Worm (Caenorhabditis elegans) whole organism, L1 larva: ENCODE measurements around the gene nhr-15.
A peak's percentile ranks its signal among the peaks of the same experiment; 100 is the strongest.

ENCODE experiments used
- F16B12.6 ChIP-seq: fragments of 150-350 bp; optimal IDR thresholded peaks from 2 replicates; lab custom pipeline; 2014; ENCODE audit warnings: missing biosample characterization, missing genetic modification characterization
- ceh-82 ChIP-seq, 3 experiments: fragments of 150-350 bp in 1 of 3; sonication (generic microtip) in 2 of 3; optimal IDR thresholded peaks; 2 replicates each; lab custom pipeline; 2014 to 2017; ENCODE audit warnings: missing biosample characterization in 3 of 3, missing genetic modification characterization in 3 of 3
- ceh-90 ChIP-seq: sonication (generic microtip); optimal IDR thresholded peaks from 2 replicates; lab custom pipeline; 2016; ENCODE audit warnings: missing genetic modification characterization, missing compliant biosample characterization
- ces-1 ChIP-seq: fragments of 150-350 bp; optimal IDR thresholded peaks from 2 replicates; lab custom pipeline; 2014; ENCODE audit warnings: missing biosample characterization, missing genetic modification reagents, missing genetic modification characterization
- dsc-1 ChIP-seq: sonication (generic microtip); optimal IDR thresholded peaks from 2 replicates; lab custom pipeline; 2016; ENCODE audit warnings: mild to moderate bottlenecking, missing genetic modification characterization, missing compliant biosample characterization
- efl-1 ChIP-seq, 4 experiments: fragments of 150-350 bp; optimal IDR thresholded peaks in 3 of 4; peaks in 1 of 4; 1 replicate in 1 of 4; 2 replicates in 3 of 4; lab custom pipeline; 2014; ENCODE audit warnings: missing biosample characterization in 2 of 4, missing genetic modification characterization in 2 of 4, missing genetic modification reagents in 2 of 4
- efl-3 ChIP-seq: fragments of 200-800 bp; sonication (Bioruptor generic); optimal IDR thresholded peaks from 2 replicates; lab custom pipeline; 2018; ENCODE audit warnings: mild to moderate bottlenecking, missing genetic modification characterization, missing compliant biosample characterization
- ets-5 ChIP-seq: fragments of 200-800 bp; sonication (Bioruptor generic); IDR thresholded peaks from 2 replicates; pipeline ENCODE4 v1.3.6; 2022; ENCODE audit warnings: missing genetic modification characterization, missing compliant biosample characterization
- fkh-4 ChIP-seq: sonication (generic microtip); optimal IDR thresholded peaks from 2 replicates; lab custom pipeline; 2016; ENCODE audit warnings: missing compliant biosample characterization, missing genetic modification characterization, borderline replicate concordance
- fos-1 ChIP-seq: fragments of 150-350 bp; optimal IDR thresholded peaks from 2 replicates; lab custom pipeline; 2014; ENCODE audit warnings: missing biosample characterization, missing genetic modification characterization
- grh-1 ChIP-seq: fragments of 200-800 bp; sonication (Bioruptor generic); IDR thresholded peaks from 2 replicates; pipeline ENCODE4 v1.3.6; 2022; ENCODE audit warnings: missing genetic modification reagents, missing genetic modification characterization, missing compliant biosample characterization
- isw-1 ChIP-seq: fragments of 200-800 bp; sonication (Bioruptor generic); IDR thresholded peaks from 2 replicates; pipeline ENCODE4 v1.3.6; 2022; ENCODE audit warnings: missing genetic modification characterization, missing compliant biosample characterization
- lin-13 ChIP-seq: fragments of 150-350 bp; optimal IDR thresholded peaks from 2 replicates; lab custom pipeline; 2014; ENCODE audit warnings: missing biosample characterization, missing genetic modification reagents, missing genetic modification characterization
- lin-14 ChIP-seq: fragments of 200-800 bp; sonication (Bioruptor generic); optimal IDR thresholded peaks from 2 replicates; lab custom pipeline; 2018; ENCODE audit warnings: mild to moderate bottlenecking, missing genetic modification characterization, moderate library complexity, missing compliant biosample characterization
- lin-15B ChIP-seq: fragments of 150-350 bp; sonication (generic microtip); optimal IDR thresholded peaks from 3 replicates; lab custom pipeline; 2014; ENCODE audit warnings: missing biosample characterization, missing genetic modification characterization
- lin-35 ChIP-seq, 2 experiments: fragments of 150-350 bp; optimal IDR thresholded peaks; 2 replicates each; lab custom pipeline; 2014; ENCODE audit warnings: missing biosample characterization in 2 of 2, missing genetic modification characterization in 2 of 2, missing genetic modification reagents in 2 of 2
- lin-39 ChIP-seq: fragments of 150-350 bp; optimal IDR thresholded peaks from 2 replicates; lab custom pipeline; 2014; ENCODE audit warnings: missing biosample characterization, missing genetic modification reagents, missing genetic modification characterization
- lsy-2 ChIP-seq, 2 experiments: fragments of 150-350 bp; optimal IDR thresholded peaks; 2 replicates each; lab custom pipeline; 2014; ENCODE audit warnings: missing biosample characterization in 2 of 2, missing genetic modification characterization in 2 of 2
- mdl-1 ChIP-seq, 2 experiments: fragments of 150-350 bp; optimal IDR thresholded peaks; 2 replicates each; lab custom pipeline; 2014 to 2017; ENCODE audit warnings: missing biosample characterization in 2 of 2, missing genetic modification characterization in 2 of 2, inconsistent platforms in 1 of 2
- mef-2 ChIP-seq: fragments of 150-350 bp; optimal IDR thresholded peaks from 2 replicates; lab custom pipeline; 2014; ENCODE audit warnings: missing biosample characterization, missing genetic modification characterization
- nhr-12 ChIP-seq: sonication (generic microtip); optimal IDR thresholded peaks from 2 replicates; lab custom pipeline; 2017; ENCODE audit warnings: missing biosample characterization, missing genetic modification characterization
- nhr-20 ChIP-seq: sonication (generic microtip); optimal IDR thresholded peaks from 2 replicates; lab custom pipeline; 2016; ENCODE audit warnings: mild to moderate bottlenecking, missing genetic modification characterization, missing compliant biosample characterization
- nhr-237 ChIP-seq: fragments of 150-350 bp; optimal IDR thresholded peaks from 2 replicates; lab custom pipeline; 2014; ENCODE audit warnings: missing biosample characterization, missing genetic modification characterization
- nhr-47 ChIP-seq: sonication (generic microtip); optimal IDR thresholded peaks from 2 replicates; lab custom pipeline; 2016; ENCODE audit warnings: mild to moderate bottlenecking, missing genetic modification characterization, moderate library complexity, missing compliant biosample characterization
- nhr-71 ChIP-seq: sonication (generic microtip); optimal IDR thresholded peaks from 2 replicates; lab custom pipeline; 2016; ENCODE audit warnings: mild to moderate bottlenecking, missing genetic modification characterization, moderate library complexity, missing compliant biosample characterization
- nhr-76 ChIP-seq: sonication (generic microtip); optimal IDR thresholded peaks from 2 replicates; lab custom pipeline; 2017; ENCODE audit warnings: missing biosample characterization, missing genetic modification characterization
- nhr-77 ChIP-seq: fragments of 150-350 bp; optimal IDR thresholded peaks from 2 replicates; lab custom pipeline; 2014; ENCODE audit warnings: missing biosample characterization, missing genetic modification characterization
- nhr-90 ChIP-seq: sonication (generic microtip); optimal IDR thresholded peaks from 2 replicates; lab custom pipeline; 2016; ENCODE audit warnings: mild to moderate bottlenecking, missing genetic modification characterization, missing compliant biosample characterization; ENCODE audit not compliant: poor library complexity
- rnt-1 ChIP-seq: sonication (generic microtip); optimal IDR thresholded peaks from 2 replicates; lab custom pipeline; 2016; ENCODE audit warnings: mild to moderate bottlenecking, missing genetic modification characterization, moderate library complexity, missing compliant biosample characterization
- sox-4 ChIP-seq: sonication (generic microtip); optimal IDR thresholded peaks from 2 replicates; lab custom pipeline; 2016; ENCODE audit warnings: missing genetic modification characterization, missing compliant biosample characterization
- sup-37 ChIP-seq: fragments of 200-800 bp; sonication (Bioruptor generic); optimal IDR thresholded peaks from 2 replicates; lab custom pipeline; 2018; ENCODE audit warnings: mild to moderate bottlenecking, missing genetic modification characterization, missing compliant biosample characterization
- tlp-1 ChIP-seq: fragments of 150-350 bp; optimal IDR thresholded peaks from 2 replicates; lab custom pipeline; 2014; ENCODE audit warnings: missing biosample characterization, missing genetic modification characterization
- unc-86 ChIP-seq: sonication (generic microtip); optimal IDR thresholded peaks from 2 replicates; lab custom pipeline; 2016; ENCODE audit warnings: missing genetic modification characterization, missing compliant biosample characterization
- xbp-1 ChIP-seq: sonication (generic microtip); optimal IDR thresholded peaks from 2 replicates; lab custom pipeline; 2016; ENCODE audit warnings: missing genetic modification characterization, missing compliant biosample characterization

The nhr-15 gene

DNA sequence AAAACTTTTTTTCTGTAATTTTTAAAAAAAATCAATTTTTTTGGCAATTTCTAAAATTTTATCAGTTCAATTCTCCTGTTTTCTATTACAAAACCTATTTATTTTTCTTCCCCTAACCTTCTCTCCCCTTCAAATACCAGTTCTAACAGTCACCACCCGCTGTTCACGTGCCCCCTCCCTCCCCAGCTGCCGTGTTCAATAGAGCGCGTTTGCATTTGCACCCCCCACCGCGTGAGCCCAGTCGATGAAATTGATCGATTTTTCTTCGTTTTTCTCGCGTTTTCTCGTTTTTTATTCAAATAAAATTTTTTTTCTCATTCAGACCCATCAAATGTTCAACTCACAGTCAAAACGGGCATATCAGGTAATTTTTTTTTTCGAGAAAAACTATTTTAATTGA, 36.5 kb downstream of the nhr-15 start, which contains the start of gene atg-9 (continued):
- TF ChIP-seq lin-35 (GFP tag; optimal IDR thresholded peaks at IDR 0.05; lab: Kevin White, UChicago) (peak; percentile 56 to 85), rnt-1 (tag; lab: Kevin White, UChicago) (peak; percentile 61), xbp-1 (tag; lab: Kevin White, UChicago) (peak; percentile 40)

DNA sequence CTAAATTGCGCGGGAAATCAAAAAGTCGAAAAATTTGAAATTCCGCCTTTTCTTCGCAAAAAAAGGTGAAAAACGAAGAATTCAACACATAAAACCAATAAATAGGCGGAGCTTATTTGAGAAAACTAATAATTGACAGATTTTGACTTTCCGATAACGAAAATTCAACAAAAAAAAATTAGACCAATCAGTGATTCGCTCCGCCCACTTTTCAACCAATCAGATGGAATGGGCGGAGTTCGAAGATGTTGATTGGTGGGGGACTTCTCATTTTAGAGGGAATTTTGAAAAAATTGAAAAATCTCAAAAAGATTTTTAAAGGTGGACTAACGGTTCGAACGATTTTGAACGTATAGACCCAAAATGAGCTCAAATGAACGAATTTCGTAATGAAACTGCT, 38.3 kb downstream of the nhr-15 start:
- TF ChIP-seq nhr-20 (tag; lab: Kevin White, UChicago) (no peak), dsc-1 (tag; lab: Kevin White, UChicago) (no peak), unc-86 (tag; lab: Kevin White, UChicago) (no peak), F16B12.6 (tag; lab: Kevin White, UChicago) (no peak), sox-4 (tag; lab: Kevin White, UChicago) (no peak), ets-5 (GFP tag; lab: Robert Waterston, UW) (no peak), lin-13 (GFP tag; lab: Kevin White, UChicago) (no peak), fkh-4 (no peak), nhr-76 (tag; lab: Kevin White, UChicago) (no peak), ceh-82 (tag; optimal IDR thresholded peaks at IDR 0.05; lab: Kevin White, UChicago) (no peak), sup-37 (GFP tag; lab: Kevin White, UChicago) (no peak), mdl-1 (tag; optimal IDR thresholded peaks at IDR 0.05; lab: Kevin White, UChicago) (no peak), mef-2 (tag; lab: Kevin White, UChicago) (no peak), nhr-77 (tag; lab: Kevin White, UChicago) (no peak), lin-15B (no peak), lin-39 (tag; lab: Kevin White, UChicago) (no peak), ces-1 (GFP tag; lab: Kevin White, UChicago) (no peak)

DNA sequence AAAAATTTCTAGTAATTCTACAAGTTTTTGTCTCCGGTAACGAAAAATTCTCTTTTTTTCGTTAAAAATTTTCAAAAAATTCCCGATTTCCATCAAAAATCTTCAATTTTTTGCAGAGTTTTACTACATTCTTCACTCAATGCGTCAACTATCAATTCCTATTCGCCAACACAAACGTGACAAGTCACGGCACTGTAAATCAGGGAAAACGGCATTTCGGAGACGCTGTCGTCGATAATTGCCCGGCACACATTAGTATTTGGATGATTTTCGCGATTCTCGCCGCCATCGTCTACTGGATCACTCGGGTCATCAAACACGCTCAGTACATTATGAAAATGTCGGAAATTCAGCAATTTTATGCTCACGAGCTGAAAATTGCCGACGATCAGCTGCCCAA, 39.3 kb downstream of the nhr-15 start:
- TF ChIP-seq efl-1 (optimal IDR thresholded peaks at IDR 0.05; lab: Kevin White, UChicago) (no peak), efl-1 (GFP tag; optimal IDR thresholded peaks at IDR 0.05 in 1 of 2; lab: Kevin White, UChicago) (peak in 1 of 2 experiments; percentile 20), lin-14 (GFP tag; lab: Kevin White, UChicago) (no peak)

DNA sequence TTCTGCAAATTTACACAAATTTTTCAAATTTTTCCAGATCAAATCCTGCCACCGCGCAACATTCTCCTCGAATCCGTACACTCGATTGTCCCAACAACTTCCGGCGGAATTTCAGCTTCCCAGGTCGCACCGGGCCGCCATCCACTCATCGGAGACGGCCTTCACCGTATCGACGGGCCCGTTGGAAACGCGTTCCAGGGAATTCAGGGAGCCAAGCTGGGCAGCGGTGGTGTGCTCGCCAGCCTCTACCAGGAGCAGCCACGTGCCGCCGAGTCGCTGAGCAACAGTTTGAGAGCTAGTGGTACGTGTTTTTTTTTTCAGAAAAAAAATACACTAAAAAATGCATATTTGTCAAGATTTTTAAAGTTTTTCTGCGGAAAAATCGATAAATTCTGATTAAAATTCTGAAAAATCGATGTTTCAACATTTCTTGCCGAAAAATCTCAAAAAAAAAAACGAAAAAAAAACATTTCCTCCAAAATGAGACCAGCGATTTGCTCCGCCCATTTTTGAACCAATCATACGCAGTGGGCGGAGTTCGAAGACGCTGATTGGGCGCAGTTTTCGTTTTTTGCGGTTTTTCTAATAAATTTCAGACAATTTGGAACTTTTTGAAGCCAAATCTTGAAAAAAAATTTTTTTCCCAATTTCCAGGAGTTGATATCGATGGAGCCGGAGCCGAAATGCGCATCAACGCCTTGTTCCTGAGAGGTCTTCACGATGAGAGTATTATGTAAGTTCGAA, 44.6 kb downstream of the nhr-15 start:
- no peak for TF ChIP-seq efl-1 (optimal IDR thresholded peaks at IDR 0.05; lab: Kevin White, UChicago)
- TF ChIP-seq efl-1 (GFP tag; optimal IDR thresholded peaks at IDR 0.05 in 1 of 2; lab: Kevin White, UChicago): peak in 1 of 2 experiments; percentile 1
- no peak for TF ChIP-seq nhr-90 (tag; lab: Kevin White, UChicago)

DNA sequence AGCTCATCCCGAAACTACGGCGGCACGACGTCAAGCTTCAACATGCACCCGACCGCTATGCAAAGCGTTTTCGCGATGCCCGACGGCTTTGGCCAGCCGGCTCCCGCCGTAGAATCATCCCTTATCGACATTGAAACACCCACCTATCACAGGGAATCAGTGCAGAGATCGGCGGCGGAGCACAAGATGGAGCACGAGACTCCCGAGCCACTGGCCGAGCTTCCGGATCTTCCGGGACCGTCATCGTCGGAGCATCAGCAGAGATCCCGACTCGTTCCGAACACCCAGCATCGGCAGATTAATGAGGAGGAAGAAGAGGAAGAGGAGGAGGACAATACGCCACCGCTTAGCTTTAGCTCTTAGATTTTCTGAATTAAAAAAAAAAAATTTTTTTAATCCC, 46.0 kb downstream of the nhr-15 start:
- TF ChIP-seq nhr-47 (tag; lab: Kevin White, UChicago): no peak
- TF ChIP-seq isw-1 (GFP tag; lab: Robert Waterston, UW): no peak
- no peak for TF ChIP-seq nhr-20 (tag; lab: Kevin White, UChicago)
- no peak for TF ChIP-seq efl-3 (GFP tag; lab: Kevin White, UChicago)
- no peak for TF ChIP-seq nhr-237 (tag; lab: Kevin White, UChicago)
- TF ChIP-seq nhr-90 (tag; lab: Kevin White, UChicago): no peak
- TF ChIP-seq ets-5 (GFP tag; lab: Robert Waterston, UW): no peak
- no peak for TF ChIP-seq nhr-76 (tag; lab: Kevin White, UChicago)
- TF ChIP-seq ceh-90 (tag; lab: Kevin White, UChicago): no peak
- no peak for TF ChIP-seq lsy-2 (tag; optimal IDR thresholded peaks at IDR 0.05; lab: Kevin White, UChicago)
- TF ChIP-seq nhr-71: no peak
- no peak for TF ChIP-seq tlp-1
- TF ChIP-seq grh-1 (GFP tag; lab: Robert Waterston, UW): no peak
- no peak for TF ChIP-seq nhr-12 (tag; lab: Kevin White, UChicago)
- TF ChIP-seq fos-1 (tag; lab: Kevin White, UChicago): no peak
- TF ChIP-seq lin-35 (GFP tag; optimal IDR thresholded peaks at IDR 0.05; lab: Kevin White, UChicago): no peak
